Worm (Caenorhabditis elegans) whole organism, midembryonic: Measurements from ENCODE around the gene fbxa-165.

Experiments
- cog-1 ChIP-seq: sonication (generic microtip); optimal IDR thresholded peaks from 2 replicates; lab custom pipeline; 2016; ENCODE audit warnings: missing genetic modification characterization, missing compliant biosample characterization
- flt-1 ChIP-seq: fragments of 200-800 bp; sonication (Bioruptor generic); IDR thresholded peaks from 2 replicates; pipeline ENCODE4 v1.3.6; 2022; ENCODE audit warnings: missing genetic modification characterization, missing compliant biosample characterization
- klf-2 ChIP-seq: fragments of 200-800 bp; sonication (Bioruptor generic); conservative IDR thresholded peaks from 2 replicates; pipeline ENCODE4 v1.3.6; 2022; ENCODE audit warnings: missing genetic modification reagents, missing genetic modification characterization, missing compliant biosample characterization
- med-1 ChIP-seq: sonication (generic microtip); optimal IDR thresholded peaks from 2 replicates; lab custom pipeline; 2017; ENCODE audit warnings: missing genetic modification characterization, mild to moderate bottlenecking, missing compliant biosample characterization, antibody characterized with exemption, missing genetic modification reagents; ENCODE audit not compliant: insufficient read depth
- ref-1 ChIP-seq: fragments of 200-800 bp; sonication (Bioruptor generic); conservative IDR thresholded peaks from 2 replicates; pipeline ENCODE4 v1.3.6; 2022; ENCODE audit warnings: missing genetic modification reagents, missing genetic modification characterization, missing compliant biosample characterization
- tab-1 ChIP-seq: fragments of 200-800 bp; sonication (Bioruptor generic); IDR thresholded peaks from 2 replicates; pipeline ENCODE4 v1.3.6; 2022; ENCODE audit warnings: missing genetic modification characterization, missing compliant biosample characterization
- ztf-29 ChIP-seq: fragments of 200-800 bp; sonication (Bioruptor generic); IDR thresholded peaks from 2 replicates; pipeline ENCODE4 v1.3.6; 2022; ENCODE audit warnings: missing genetic modification reagents, missing genetic modification characterization, missing compliant biosample characterization

- no peak for TF ChIP-seq tab-1 (GFP tag; lab: Robert Waterston, UW)
- no peak for TF ChIP-seq cog-1 (tag; lab: Kevin White, UChicago)
- TF ChIP-seq flt-1 (GFP tag; lab: Robert Waterston, UW) = no peak
- TF ChIP-seq ztf-29 (GFP tag; lab: Robert Waterston, UW) = no peak
- TF ChIP-seq klf-2 (GFP tag; lab: Robert Waterston, UW) = no peak
- TF ChIP-seq med-1 (GFP tag; lab: Kevin White, UChicago) = no peak
- no peak for TF ChIP-seq ref-1 (GFP tag; lab: Robert Waterston, UW)
Measured at ce11 chrII:1576030-1576429, 40.3 kb downstream of the fbxa-165 start, which contains the start of gene K05F6.10.
